Fruit fly (Drosophila melanogaster) whole organism, wandering third instar larva: ENCODE data around the gene Indy.

Experiments
- Abd-B ChIP-seq: fragments of >200 bp; optimal IDR thresholded peaks from 2 replicates; lab custom pipeline; 2017; ENCODE audit warnings: missing biosample characterization, missing genetic modification characterization
- CG32264 ChIP-seq: fragments of 200-800 bp; sonication (Bioruptor generic); optimal IDR thresholded peaks from 2 replicates; lab custom pipeline; 2016; ENCODE audit warnings: missing biosample characterization, missing genetic modification characterization
- CG9705 ChIP-seq: fragments of 200-800 bp; sonication (Bioruptor generic); optimal IDR thresholded peaks from 2 replicates; lab custom pipeline; 2018; ENCODE audit warnings: missing biosample characterization, mild to moderate bottlenecking, missing genetic modification characterization
- CrebA ChIP-seq: fragments of 200-800 bp; sonication (Bioruptor generic); optimal IDR thresholded peaks from 2 replicates; lab custom pipeline; 2016; ENCODE audit warnings: missing biosample characterization, mild to moderate bottlenecking, missing genetic modification characterization, borderline replicate concordance
- Dfd ChIP-seq: fragments of >200 bp; optimal IDR thresholded peaks from 2 replicates; lab custom pipeline; 2017; ENCODE audit warnings: missing biosample characterization, missing genetic modification characterization
- Dif ChIP-seq: fragments of 200-275, 200-300 bp; sonication (Bioruptor generic); optimal IDR thresholded peaks from 2 replicates; lab custom pipeline; 2018; ENCODE audit warnings: missing biosample characterization, missing genetic modification characterization; ENCODE audit not compliant: partially characterized antibody
- GATAd ChIP-seq: sonication (Bioruptor generic); optimal IDR thresholded peaks from 2 replicates; lab custom pipeline; 2016; ENCODE audit warnings: missing biosample characterization, missing genetic modification characterization
- HLH106 ChIP-seq: fragments of 200-800 bp; optimal IDR thresholded peaks from 3 replicates; lab custom pipeline; 2019; ENCODE audit warnings: missing biosample characterization, mild to moderate bottlenecking, missing genetic modification characterization, moderate library complexity
- Hnf4 ChIP-seq: fragments of 200-800 bp; sonication (Bioruptor generic); optimal IDR thresholded peaks from 2 replicates; lab custom pipeline; 2016; ENCODE audit warnings: missing biosample characterization, mild to moderate bottlenecking, missing genetic modification characterization
- Hr78 ChIP-seq: fragments of >200 bp; optimal IDR thresholded peaks from 2 replicates; lab custom pipeline; 2017; ENCODE audit warnings: missing biosample characterization, missing genetic modification characterization
- Hr83 ChIP-seq: fragments of 200-300 bp; sonication (Bioruptor generic); optimal IDR thresholded peaks from 2 replicates; lab custom pipeline; 2016; ENCODE audit warnings: missing biosample characterization, mild to moderate bottlenecking, missing genetic modification characterization, moderate library complexity; ENCODE audit not compliant: poor library complexity, severe bottlenecking
- Jra ChIP-seq: sonication (Bioruptor generic); optimal IDR thresholded peaks from 2 replicates; lab custom pipeline; 2016; ENCODE audit warnings: missing biosample characterization, missing genetic modification characterization
- Mio ChIP-seq: sonication (Bioruptor generic); optimal IDR thresholded peaks from 2 replicates; lab custom pipeline; 2016; ENCODE audit warnings: missing biosample characterization, missing genetic modification characterization
- Myc ChIP-seq: fragments of >200 bp; optimal IDR thresholded peaks from 2 replicates; lab custom pipeline; 2017
- N ChIP-seq: fragments of >200 bp; optimal IDR thresholded peaks from 2 replicates; lab custom pipeline; 2018; ENCODE audit warnings: missing biosample characterization, missing external identifiers, missing genetic modification characterization
- OdsH ChIP-seq: fragments of 200-800 bp; sonication (Bioruptor generic); optimal IDR thresholded peaks from 2 replicates; lab custom pipeline; 2016; ENCODE audit warnings: missing biosample characterization, mild to moderate bottlenecking, missing genetic modification characterization
- Rel ChIP-seq, 2 experiments: fragments of 200-800 bp; sonication (Bioruptor generic) in 1 of 2; optimal IDR thresholded peaks; 2 replicates in 1 of 2; 3 replicates in 1 of 2; lab custom pipeline; 2016 to 2019; ENCODE audit warnings: mild to moderate bottlenecking in 2 of 2, missing biosample characterization in 2 of 2, missing genetic modification characterization in 2 of 2, moderate library complexity in 1 of 2
- Sp1 ChIP-seq: fragments of 200-800 bp; sonication (Bioruptor generic); optimal IDR thresholded peaks from 3 replicates; lab custom pipeline; 2019; ENCODE audit warnings: missing biosample characterization, mild to moderate bottlenecking, missing genetic modification characterization, moderate library complexity
- Vsx2 ChIP-seq: fragments of 200-300, 225-300 bp; sonication (Bioruptor generic); optimal IDR thresholded peaks from 2 replicates; lab custom pipeline; 2018; ENCODE audit warnings: missing biosample characterization, missing genetic modification characterization; ENCODE audit not compliant: partially characterized antibody
- br ChIP-seq: fragments of 200-800 bp; sonication (Bioruptor generic); optimal IDR thresholded peaks from 2 replicates; lab custom pipeline; 2016; ENCODE audit warnings: missing biosample characterization, missing genetic modification characterization
- brk ChIP-seq: fragments of 200-800 bp; sonication (Bioruptor generic); optimal IDR thresholded peaks from 2 replicates; lab custom pipeline; 2016; ENCODE audit warnings: missing biosample characterization, mild to moderate bottlenecking, missing genetic modification characterization
- dl ChIP-seq, 2 experiments: fragments of 175-275, 200-275 bp in 1 of 2; fragments of 200-275 bp in 1 of 2; sonication (Bioruptor generic); optimal IDR thresholded peaks; lab custom pipeline; 2018; ENCODE audit warnings: mild to moderate bottlenecking in 2 of 2, missing biosample characterization in 2 of 2, missing genetic modification characterization in 2 of 2, moderate library complexity in 2 of 2; ENCODE audit not compliant: partially characterized antibody in 2 of 2, insufficient read depth in 1 of 2
- dmrt93B ChIP-seq: fragments of 200-800 bp; sonication (Bioruptor generic); optimal IDR thresholded peaks from 2 replicates; lab custom pipeline; 2018; ENCODE audit warnings: missing biosample characterization, mild to moderate bottlenecking, missing genetic modification characterization
- dsf ChIP-seq: sonication (Bioruptor generic); optimal IDR thresholded peaks from 2 replicates; lab custom pipeline; 2016; ENCODE audit warnings: missing biosample characterization, missing genetic modification characterization, borderline replicate concordance
- ey ChIP-seq: fragments of 200-800 bp; sonication (Bioruptor generic); optimal IDR thresholded peaks from 2 replicates; lab custom pipeline; 2016; ENCODE audit warnings: missing biosample characterization, missing genetic modification characterization
- foxo ChIP-seq, 2 experiments: fragments of 200-800 bp; sonication (Bioruptor generic); optimal IDR thresholded peaks; 2 replicates in 1 of 2; 3 replicates in 1 of 2; lab custom pipeline; 2016 to 2017; ENCODE audit warnings: missing biosample characterization in 2 of 2, missing genetic modification characterization in 2 of 2
- fru ChIP-seq: fragments of 200-800 bp; sonication (Bioruptor generic); optimal IDR thresholded peaks from 3 replicates; lab custom pipeline; 2016; ENCODE audit warnings: missing biosample characterization, mild to moderate bottlenecking, missing genetic modification characterization
- h ChIP-seq: fragments of 200-800 bp; sonication (Bioruptor generic); optimal IDR thresholded peaks from 3 replicates; lab custom pipeline; 2016; ENCODE audit warnings: missing biosample characterization, mild to moderate bottlenecking, missing genetic modification characterization
- jim ChIP-seq: fragments of 175-275, 200-325 bp; sonication (Bioruptor generic); optimal IDR thresholded peaks from 2 replicates; lab custom pipeline; 2016; ENCODE audit warnings: missing biosample characterization, mild to moderate bottlenecking, missing genetic modification characterization
- lola ChIP-seq: fragments of >200 bp; optimal IDR thresholded peaks from 2 replicates; lab custom pipeline; 2017; ENCODE audit warnings: missing biosample characterization, missing genetic modification characterization
- pan ChIP-seq: fragments of >200 bp; optimal IDR thresholded peaks from 2 replicates; lab custom pipeline; 2017
- psq ChIP-seq: fragments of 200-800 bp; sonication (Bioruptor generic); optimal IDR thresholded peaks from 3 replicates; lab custom pipeline; 2017; ENCODE audit warnings: missing biosample characterization, mild to moderate bottlenecking, missing genetic modification characterization, moderate library complexity
- rgr ChIP-seq: fragments of 200-800 bp; sonication (Bioruptor generic); optimal IDR thresholded peaks from 3 replicates; lab custom pipeline; 2016; ENCODE audit warnings: missing biosample characterization, mild to moderate bottlenecking, missing genetic modification characterization
- sage ChIP-seq: fragments of 200-800 bp; sonication (Bioruptor generic); optimal IDR thresholded peaks from 2 replicates; lab custom pipeline; 2016; ENCODE audit warnings: missing biosample characterization, mild to moderate bottlenecking, missing genetic modification characterization
- sv ChIP-seq: fragments of 200-800 bp; sonication (Bioruptor generic); optimal IDR thresholded peaks from 3 replicates; lab custom pipeline; 2016; ENCODE audit warnings: missing biosample characterization, missing genetic modification characterization
- tai ChIP-seq: sonication (Bioruptor generic); optimal IDR thresholded peaks from 2 replicates; lab custom pipeline; 2016; ENCODE audit warnings: missing biosample characterization, missing genetic modification characterization
- usp ChIP-seq: fragments of >200 bp; optimal IDR thresholded peaks from 2 replicates; lab custom pipeline; 2017; ENCODE audit warnings: missing biosample characterization, missing genetic modification characterization
- woc ChIP-seq: sonication (Bioruptor generic); optimal IDR thresholded peaks from 2 replicates; lab custom pipeline; 2016; ENCODE audit warnings: missing biosample characterization, mild to moderate bottlenecking, missing genetic modification characterization

The Indy gene

DNA sequence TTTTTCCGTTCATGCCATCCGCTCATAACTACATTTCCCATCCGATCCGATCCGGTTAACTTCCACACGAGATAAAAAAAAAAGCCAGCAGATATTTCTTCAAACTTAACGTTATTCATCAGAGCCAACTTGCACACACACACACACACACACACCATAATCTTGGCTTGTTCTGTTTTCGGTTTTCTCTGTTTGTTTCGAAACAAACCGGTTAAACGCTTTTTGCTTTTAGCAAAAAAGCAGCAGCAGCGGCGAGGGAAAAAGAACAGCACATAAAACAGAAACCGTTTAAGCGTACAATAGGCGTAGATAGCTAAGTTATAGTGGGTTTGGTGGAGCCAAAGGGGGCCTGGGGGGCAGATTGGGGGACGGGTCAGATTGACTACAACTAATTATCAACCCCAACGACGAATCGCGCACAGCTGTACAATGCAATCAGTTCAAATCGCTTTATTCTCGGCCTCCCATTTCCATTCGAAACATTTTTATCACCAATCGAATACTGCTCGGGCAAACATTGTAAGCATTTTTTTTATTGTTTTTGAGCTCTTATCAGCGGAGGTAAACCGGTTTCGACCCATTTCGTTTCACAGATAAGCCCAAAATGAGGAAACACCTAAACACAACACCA, 28.7 kb downstream of the Indy start:
- no peak for TF ChIP-seq HLH106 (tag; lab: Kevin White, UChicago)
- no peak for TF ChIP-seq dl (GFP tag; optimal IDR thresholded peaks at IDR 0.05; lab: Kevin White, UChicago; ENCODE audit: insufficient read depth in 1 of 2, partially characterized antibody in 2 of 2)
- TF ChIP-seq Mio (GFP tag; lab: Kevin White, UChicago) = no peak
- TF ChIP-seq tai = no peak
- no peak for TF ChIP-seq dmrt93B (GFP tag; lab: Kevin White, UChicago)
- TF ChIP-seq foxo (GFP tag; optimal IDR thresholded peaks at IDR 0.05; lab: Kevin White, UChicago) = no peak
- TF ChIP-seq brk = no peak
- TF ChIP-seq Myc (lab: Kevin White, UChicago) = no peak
- no peak for TF ChIP-seq ey (GFP tag; lab: Kevin White, UChicago)
- TF ChIP-seq Dfd (GFP tag; lab: Kevin White, UChicago) = no peak
- TF ChIP-seq sage = no peak
- no peak for TF ChIP-seq woc (GFP tag; lab: Kevin White, UChicago)
- TF ChIP-seq Hr78 (GFP tag; lab: Kevin White, UChicago) = no peak
- no peak for TF ChIP-seq GATAd
- no peak for TF ChIP-seq lola (GFP tag; lab: Kevin White, UChicago)
- TF ChIP-seq rgr = no peak
- TF ChIP-seq Hnf4 (GFP tag; lab: Kevin White, UChicago) = no peak
- TF ChIP-seq h = no peak
- TF ChIP-seq Abd-B (GFP tag; lab: Kevin White, UChicago) = no peak
- TF ChIP-seq jim (GFP tag; lab: Kevin White, UChicago) = no peak

DNA sequence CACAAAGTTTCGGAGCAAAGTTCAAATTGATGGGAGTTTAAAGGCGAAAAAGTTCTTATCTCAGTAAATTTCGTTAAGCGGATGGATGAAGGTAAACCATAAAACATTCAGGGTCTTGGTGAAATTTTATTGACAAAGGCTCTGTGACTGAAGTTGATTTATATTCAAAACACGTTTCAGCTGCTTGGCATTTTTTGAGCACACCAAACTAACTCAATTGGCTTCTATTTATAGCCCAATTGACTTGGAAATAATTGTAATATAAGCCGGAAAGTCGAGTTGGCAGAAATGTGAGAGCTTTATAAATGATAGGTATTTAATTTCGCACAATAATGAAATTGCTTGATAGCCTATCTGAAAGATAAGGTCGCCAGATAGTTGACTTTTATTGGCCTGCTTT, 29.3 kb downstream of the Indy start:
- TF ChIP-seq brk (no peak), tai (peak; percentile 6), Abd-B (GFP tag; lab: Kevin White, UChicago) (no peak), fru (GFP tag; lab: Kevin White, UChicago) (no peak), lola (GFP tag; lab: Kevin White, UChicago) (no peak), ey (GFP tag; lab: Kevin White, UChicago) (no peak), Dif (no peak), rgr (no peak)

DNA sequence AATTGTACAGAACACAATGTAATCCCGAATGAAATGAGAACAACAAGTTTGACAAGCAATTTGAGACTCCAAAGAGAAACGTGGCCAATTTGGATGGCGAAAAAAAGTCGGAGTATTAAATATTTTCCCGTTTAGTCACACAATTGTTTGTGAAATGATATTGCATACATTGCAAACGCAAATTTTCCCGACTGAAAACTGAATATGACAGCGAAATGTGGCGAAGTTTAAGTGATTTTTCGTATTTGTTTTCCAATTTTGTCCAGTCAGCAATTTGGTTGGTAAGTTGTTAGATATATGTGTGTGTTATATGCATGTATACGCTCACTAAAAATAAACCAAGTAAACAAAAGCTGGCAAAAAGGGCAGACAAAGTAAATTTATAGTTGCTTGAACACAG, 29.9 kb downstream of the Indy start:
- TF ChIP-seq OdsH (GFP tag; lab: Kevin White, UChicago) (no peak), jim (GFP tag; lab: Kevin White, UChicago) (no peak), rgr (no peak), sv (no peak)

DNA sequence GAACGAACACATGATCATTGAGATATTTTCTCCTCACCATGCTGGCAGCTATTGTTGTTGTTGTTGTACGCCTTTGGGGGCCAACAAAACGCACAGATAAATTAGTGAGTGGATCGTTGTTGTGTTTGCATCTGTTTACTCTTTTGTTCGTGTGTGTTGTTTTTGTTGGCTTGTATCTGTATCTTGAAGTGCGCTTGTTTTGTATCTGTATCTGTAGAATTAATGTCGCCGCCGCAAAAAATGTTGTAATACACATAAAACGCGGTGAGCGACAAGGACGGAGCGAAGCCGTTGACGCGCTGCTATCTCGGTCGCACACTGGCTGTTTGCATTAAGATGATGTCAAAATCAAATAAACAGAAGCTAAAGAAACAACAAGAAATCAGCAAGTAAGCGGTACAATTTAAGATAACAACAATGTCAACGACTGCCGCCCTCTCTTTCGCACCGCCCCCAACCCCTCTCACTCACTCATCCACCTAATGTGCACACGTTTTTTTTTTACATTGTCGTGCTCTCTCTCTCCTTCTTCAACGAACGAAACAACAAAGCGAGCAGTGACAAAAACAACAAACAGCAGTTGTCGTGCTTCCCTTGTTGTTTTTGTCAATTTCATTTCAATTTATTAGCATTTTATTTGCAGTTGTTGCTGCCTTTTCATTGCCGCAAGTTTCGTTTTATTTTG, 32.0 kb downstream of the Indy start:
- TF ChIP-seq dsf (GFP tag; lab: Kevin White, UChicago) (peak; percentile 40), dl (GFP tag; optimal IDR thresholded peaks at IDR 0.05; lab: Kevin White, UChicago; ENCODE audit: insufficient read depth in 1 of 2, partially characterized antibody in 2 of 2) (no peak), Jra (GFP tag; lab: Kevin White, UChicago) (peak; percentile 88), pan (lab: Kevin White, UChicago) (no peak), N (GFP tag; lab: Kevin White, UChicago) (no peak), Dfd (GFP tag; lab: Kevin White, UChicago) (no peak), dmrt93B (GFP tag; lab: Kevin White, UChicago) (peak; percentile 43), Sp1 (GFP tag; lab: Kevin White, UChicago) (peak; percentile 72), OdsH (GFP tag; lab: Kevin White, UChicago) (peak; percentile 83), brk (peak; percentile 64), Abd-B (GFP tag; lab: Kevin White, UChicago) (no peak), usp (GFP tag; lab: Kevin White, UChicago) (no peak), sage (peak; percentile 40), HLH106 (tag; lab: Kevin White, UChicago) (peak; percentile 45), Hr78 (GFP tag; lab: Kevin White, UChicago) (no peak), sv (no peak), Dif (no peak), CrebA (no peak), psq (GFP tag; lab: Kevin White, UChicago) (peak; percentile 95), Hr83 (GFP tag; lab: Kevin White, UChicago) (peak; percentile 90), lola (GFP tag; lab: Kevin White, UChicago) (no peak), h (peak; percentile 91), tai (peak; percentile 94), br (GFP tag; lab: Kevin White, UChicago) (peak; percentile 81), CG9705 (GFP tag; lab: Kevin White, UChicago) (peak; percentile 38), CG32264 (GFP tag; lab: Kevin White, UChicago) (peak; percentile 44), woc (GFP tag; lab: Kevin White, UChicago) (no peak), fru (GFP tag; lab: Kevin White, UChicago) (peak; percentile 78), jim (GFP tag; lab: Kevin White, UChicago) (peak; percentile 98), ey (GFP tag; lab: Kevin White, UChicago) (peak; percentile 29), Mio (GFP tag; lab: Kevin White, UChicago) (peak; percentile 47), Vsx2 (GFP tag; lab: Kevin White, UChicago) (no peak), Hnf4 (GFP tag; lab: Kevin White, UChicago) (peak; percentile 86), foxo (GFP tag; optimal IDR thresholded peaks at IDR 0.05; lab: Kevin White, UChicago) (peak in 1 of 2 experiments; percentile 66), Rel (GFP tag; optimal IDR thresholded peaks at IDR 0.05; lab: Kevin White, UChicago) (peak; percentile 48), Rel (tag; optimal IDR thresholded peaks at IDR 0.05; lab: Kevin White, UChicago) (peak; percentile 72), Myc (lab: Kevin White, UChicago) (no peak)
